Worm (Caenorhabditis elegans): ENCODE data around the gene Y57G11B.8.

- TF ChIP-seq ceh-28 (tag; optimal IDR thresholded peaks at IDR 0.05) (no peak), unc-62 (GFP tag; optimal IDR thresholded peaks at IDR 0.05) (no peak), sea-2 (GFP tag; optimal IDR thresholded peaks at IDR 0.05) (no peak), zag-1 (tag; optimal IDR thresholded peaks at IDR 0.05) (no peak), nhr-11 (tag; optimal IDR thresholded peaks at IDR 0.05) (no peak), egl-27 (tag; optimal IDR thresholded peaks at IDR 0.05) (no peak), snpc-4 (tag; optimal IDR thresholded peaks at IDR 0.05) (no peak), unc-39 (tag; optimal IDR thresholded peaks at IDR 0.05) (no peak), pha-4 (tag; optimal IDR thresholded peaks at IDR 0.05) (peak; percentile 32), mdl-1 (tag; optimal IDR thresholded peaks at IDR 0.05) (no peak), skn-1 (tag; optimal IDR thresholded peaks at IDR 0.05) (no peak), fkh-10 (GFP tag; optimal IDR thresholded peaks at IDR 0.05) (no peak)
These were observed 19.2 kb downstream of the Y57G11B.8 start for ce11 chrIV:14559267-14559666.

Measured in whole organism, L3 larva.